Fruit fly (Drosophila melanogaster): ENCODE measurements around the gene Ten-a.

The Ten-a gene

dm6 chrX:12258928-12259327 lies 215.4 kb downstream of the Ten-a start:
- TF ChIP-seq CTCF (optimal IDR thresholded peaks at IDR 0.05) (no peak), CG8478 (optimal IDR thresholded peaks at IDR 0.05) (no peak)

- TF ChIP-seq CTCF (optimal IDR thresholded peaks at IDR 0.05) (no peak), CG8478 (optimal IDR thresholded peaks at IDR 0.05) (no peak)
Measured at dm6 chrX:12259436-12259835, 215.9 kb downstream of the Ten-a start.

- TF ChIP-seq CG8478 (optimal IDR thresholded peaks at IDR 0.05): no peak
Measured at dm6 chrX:12260788-12261187, 217.3 kb downstream of the Ten-a start.

- TF ChIP-seq CG8478 (optimal IDR thresholded peaks at IDR 0.05) (no peak), CTCF (optimal IDR thresholded peaks at IDR 0.05) (no peak)
Measured at dm6 chrX:12266012-12266411, 222.5 kb downstream of the Ten-a start.

dm6 chrX:12268191-12268590 lies 224.7 kb downstream of the Ten-a start:
- TF ChIP-seq CTCF (optimal IDR thresholded peaks at IDR 0.05) (no peak), CG8478 (optimal IDR thresholded peaks at IDR 0.05) (no peak)

dm6 chrX:12273900-12274299 lies 230.4 kb downstream of the Ten-a start:
- no peak for TF ChIP-seq CG8478 (optimal IDR thresholded peaks at IDR 0.05)
- no peak for TF ChIP-seq CTCF (optimal IDR thresholded peaks at IDR 0.05)

dm6 chrX:12274335-12274734 lies 230.8 kb downstream of the Ten-a start, which contains the start of gene CG45603:
Gene CG45603, plus strand, starts transcription at chrX:12274635.
- TF ChIP-seq CG8478 (optimal IDR thresholded peaks at IDR 0.05): no peak
- no peak for TF ChIP-seq CTCF (optimal IDR thresholded peaks at IDR 0.05)

- TF ChIP-seq CG8478 (optimal IDR thresholded peaks at IDR 0.05) (no peak), CTCF (optimal IDR thresholded peaks at IDR 0.05) (no peak)
Measured at dm6 chrX:12276663-12277062, 233.2 kb downstream of the Ten-a start.

- TF ChIP-seq CTCF (optimal IDR thresholded peaks at IDR 0.05) (peak; percentile 74 to 75), CG8478 (optimal IDR thresholded peaks at IDR 0.05) (no peak)
Measured at dm6 chrX:12292452-12292851, 249.0 kb downstream of the Ten-a start.

dm6 chrX:12306549-12306948 lies 263.1 kb downstream of the Ten-a start:
- TF ChIP-seq CTCF (optimal IDR thresholded peaks at IDR 0.05) (peak; percentile 76 to 80), CG8478 (optimal IDR thresholded peaks at IDR 0.05) (no peak)

- TF ChIP-seq CG8478 (optimal IDR thresholded peaks at IDR 0.05): no peak
- TF ChIP-seq CTCF (optimal IDR thresholded peaks at IDR 0.05): peak; percentile 48 to 62
Measured at dm6 chrX:12353433-12353832, 309.9 kb downstream of the Ten-a start.

dm6 chrX:12356093-12356492 lies 312.6 kb downstream of the Ten-a start:
- TF ChIP-seq CG8478 (optimal IDR thresholded peaks at IDR 0.05) (no peak), CTCF (optimal IDR thresholded peaks at IDR 0.05) (no peak)

- TF ChIP-seq CG8478 (optimal IDR thresholded peaks at IDR 0.05): no peak
- no peak for TF ChIP-seq CTCF (optimal IDR thresholded peaks at IDR 0.05)
Measured at dm6 chrX:12372818-12373217, 329.3 kb downstream of the Ten-a start, which contains the start of gene CG2577. Gene CG2577, plus strand, starts transcription at chrX:12373118.

- TF ChIP-seq CTCF (optimal IDR thresholded peaks at IDR 0.05): no peak
- no peak for TF ChIP-seq CG8478 (optimal IDR thresholded peaks at IDR 0.05)
Measured at dm6 chrX:12377655-12378054, 334.2 kb downstream of the Ten-a start, which contains the start of gene Ir11a. Gene Ir11a, minus strand, starts transcription at chrX:12377755.
